Worm (Caenorhabditis elegans): Measurements from ENCODE around the gene taf-11.1.

- TF ChIP-seq ces-1 (GFP tag; optimal IDR thresholded peaks at IDR 0.05) (no peak), mab-5 (tag; optimal IDR thresholded peaks at IDR 0.05) (no peak), blmp-1 (tag; optimal IDR thresholded peaks at IDR 0.05) (no peak), lin-13 (tag; optimal IDR thresholded peaks at IDR 0.05) (no peak), nhr-76 (tag; optimal IDR thresholded peaks at IDR 0.05) (no peak), sptf-1 (tag; optimal IDR thresholded peaks at IDR 0.05) (no peak), unc-62 (GFP tag; optimal IDR thresholded peaks at IDR 0.05) (no peak), unc-39 (tag; optimal IDR thresholded peaks at IDR 0.05) (no peak), lin-32 (GFP tag; optimal IDR thresholded peaks at IDR 0.05) (no peak), nhr-237 (tag; optimal IDR thresholded peaks at IDR 0.05) (no peak)
Observed at ce11 chrX:4282380-4282779, 27.4 kb downstream of the taf-11.1 start, which contains the start of gene C52B9.19.
